Fruit fly (Drosophila melanogaster): ENCODE results near the gene CG31088.

CG31088 gene

DNA sequence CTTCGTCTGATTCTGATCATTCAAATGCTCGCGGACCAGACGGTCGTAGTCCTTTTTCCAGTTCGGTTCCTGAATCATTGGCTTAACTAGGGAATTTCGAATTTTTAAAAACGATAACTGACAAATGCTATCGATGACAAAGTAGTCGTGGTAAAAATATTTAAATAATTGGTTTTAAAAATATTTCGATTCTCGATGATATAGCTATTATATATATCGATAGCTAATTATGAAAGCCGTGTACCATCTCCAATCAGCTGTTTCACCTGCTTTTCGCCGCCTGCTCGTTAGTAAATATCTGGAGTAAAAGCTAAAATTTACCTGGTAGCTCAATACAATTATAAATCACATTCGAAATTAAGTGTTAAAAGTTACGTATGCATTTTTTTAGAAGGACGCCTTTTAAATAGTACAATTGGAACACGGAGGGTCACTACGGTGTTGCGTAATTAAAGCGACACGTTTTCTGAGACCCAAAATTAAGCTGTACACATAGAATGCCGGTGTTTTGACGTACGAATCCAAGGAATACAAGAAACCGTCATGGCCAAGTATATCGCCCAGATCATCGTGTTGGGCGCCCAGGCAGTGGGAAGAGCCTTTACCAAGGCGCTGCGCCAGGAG is 17.0 kb downstream of the CG31088 start, which contains the start of the genes CG5478 and blp (continued):
- TF ChIP-seq pan (optimal IDR thresholded peaks at IDR 0.05), result no peak
- no peak for TF ChIP-seq pan (GFP tag; optimal IDR thresholded peaks at IDR 0.05 in 1 of 2, IDR thresholded peaks at IDR 0.05 in 1 of 2)
- peak; percentile 85 for TF ChIP-seq CG16813 (GFP tag; IDR thresholded peaks at IDR 0.05; ENCODE audit: partially characterized antibody)
- TF ChIP-seq sens (GFP tag), result peak; percentile 69
- no peak for TF ChIP-seq CG7839 (tag; optimal IDR thresholded peaks at IDR 0.05)
- TF ChIP-seq Pdp1 (GFP tag; optimal IDR thresholded peaks at IDR 0.05), result peak in 1 of 2 experiments; percentile 97
- TF ChIP-seq CG1603 (tag; optimal IDR thresholded peaks at IDR 0.05), result peak; percentile 31
- peak; percentile 62 for TF ChIP-seq zen (tag; optimal IDR thresholded peaks at IDR 0.05)
- TF ChIP-seq YL-1 (GFP tag; optimal IDR thresholded peaks at IDR 0.05), result peak; percentile 50
- TF ChIP-seq org-1 (GFP tag; optimal IDR thresholded peaks at IDR 0.05), result no peak
- peak; percentile 90 for TF ChIP-seq nerfin-2 (GFP tag; IDR thresholded peaks at IDR 0.05; ENCODE audit: partially characterized antibody)
- no peak for TF ChIP-seq eve (GFP tag; optimal IDR thresholded peaks at IDR 0.05)
- TF ChIP-seq CG12769 (tag; optimal IDR thresholded peaks at IDR 0.05), result peak; percentile 19
- TF ChIP-seq Max (GFP tag; optimal IDR thresholded peaks at IDR 0.05), result no peak
- peak; percentile 95 for TF ChIP-seq ato (GFP tag; IDR thresholded peaks at IDR 0.05; ENCODE audit: partially characterized antibody)
- no peak for TF ChIP-seq CG13123 (GFP tag; optimal IDR thresholded peaks at IDR 0.05)
- no peak for TF ChIP-seq slbo (GFP tag; IDR thresholded peaks at IDR 0.05)
- TF ChIP-seq klu (GFP tag; IDR thresholded peaks at IDR 0.05), result no peak
- TF ChIP-seq jigr1 (GFP tag; IDR thresholded peaks at IDR 0.05), result no peak
- TF ChIP-seq phol (tag; optimal IDR thresholded peaks at IDR 0.05), result peak; percentile 2
- TF ChIP-seq trem (tag; optimal IDR thresholded peaks at IDR 0.05), result peak; percentile 49
- no peak for TF ChIP-seq sc (optimal IDR thresholded peaks at IDR 0.05)
- TF ChIP-seq sc (GFP tag; optimal IDR thresholded peaks at IDR 0.05), result no peak
- peak; percentile 23 for TF ChIP-seq CG12299 (tag; optimal IDR thresholded peaks at IDR 0.05)
- no peak for TF ChIP-seq otp (GFP tag; IDR thresholded peaks at IDR 0.05)
- no peak for TF ChIP-seq CG12219 (GFP tag; optimal IDR thresholded peaks at IDR 0.05)
- TF ChIP-seq ro (GFP tag; IDR thresholded peaks at IDR 0.05), result no peak
- peak; percentile 39 for TF ChIP-seq row (GFP tag; IDR thresholded peaks at IDR 0.05)
- TF ChIP-seq Doc2 (GFP tag; IDR thresholded peaks at IDR 0.05), result no peak
- TF ChIP-seq PHDP (tag; optimal IDR thresholded peaks at IDR 0.05), result peak; percentile 7
- TF ChIP-seq crp (GFP tag; optimal IDR thresholded peaks at IDR 0.05), result peak; percentile 66 to 94
- peak; percentile 21 for TF ChIP-seq CG17829 (tag; optimal IDR thresholded peaks at IDR 0.05)
- 0 out of 2 replicates have a peak, but pooled peaks have one; percentile 11 for TF ChIP-seq sob (GFP tag; IDR thresholded peaks at IDR 0.05)
- peak; percentile 92 for TF ChIP-seq bbx (GFP tag; IDR thresholded peaks at IDR 0.05; ENCODE audit: partially characterized antibody)
- TF ChIP-seq MBD-R2 (GFP tag; IDR thresholded peaks at IDR 0.05), result peak; percentile 79
- peak; percentile 91 for TF ChIP-seq tna (GFP tag; IDR thresholded peaks at IDR 0.05; ENCODE audit: partially characterized antibody)
- TF ChIP-seq sd (tag; optimal IDR thresholded peaks at IDR 0.05), result peak; percentile 49
- no peak for TF ChIP-seq HHEX (GFP tag; optimal IDR thresholded peaks at IDR 0.05)
- TF ChIP-seq Opbp (GFP tag; IDR thresholded peaks at IDR 0.05; ENCODE audit: partially characterized antibody), result peak; percentile 88
- TF ChIP-seq usp (GFP tag; optimal IDR thresholded peaks at IDR 0.05), result no peak
- no peak for TF ChIP-seq H2.0 (GFP tag; IDR thresholded peaks at IDR 0.05)
- no peak for TF ChIP-seq Atf6 (GFP tag; IDR thresholded peaks at IDR 0.05)
- peak; percentile 3 for TF ChIP-seq Ets65A (GFP tag)
- peak; percentile 92 for TF ChIP-seq Doc3 (GFP tag; IDR thresholded peaks at IDR 0.05; ENCODE audit: partially characterized antibody)
- peak; percentile 96 for TF ChIP-seq HLH4C (GFP tag; IDR thresholded peaks at IDR 0.05; ENCODE audit: partially characterized antibody)
- peak; percentile 68 for TF ChIP-seq stwl (tag; optimal IDR thresholded peaks at IDR 0.05)
- TF ChIP-seq knrl (GFP tag; IDR thresholded peaks at IDR 0.05; ENCODE audit: partially characterized antibody), result peak; percentile 78
- peak; percentile 91 for TF ChIP-seq zen2 (GFP tag; IDR thresholded peaks at IDR 0.05; ENCODE audit: partially characterized antibody)
- TF ChIP-seq CG7963 (GFP tag; IDR thresholded peaks at IDR 0.05; ENCODE audit: partially characterized antibody), result peak; percentile 88
